Fruit fly (Drosophila melanogaster) whole organism, wandering third instar larva: Measurements from ENCODE around the gene CG5902.

Experiments
- GATAd ChIP-seq: sonication (Bioruptor generic); optimal IDR thresholded peaks from 2 replicates; lab custom pipeline; 2016; ENCODE audit warnings: missing biosample characterization, missing genetic modification characterization
- N ChIP-seq: fragments of >200 bp; optimal IDR thresholded peaks from 2 replicates; lab custom pipeline; 2018; ENCODE audit warnings: missing biosample characterization, missing external identifiers, missing genetic modification characterization
- OdsH ChIP-seq: fragments of 200-800 bp; sonication (Bioruptor generic); optimal IDR thresholded peaks from 2 replicates; lab custom pipeline; 2016; ENCODE audit warnings: missing biosample characterization, mild to moderate bottlenecking, missing genetic modification characterization
- dl ChIP-seq, 2 experiments: fragments of 175-275, 200-275 bp in 1 of 2; fragments of 200-275 bp in 1 of 2; sonication (Bioruptor generic); optimal IDR thresholded peaks; lab custom pipeline; 2018; ENCODE audit warnings: mild to moderate bottlenecking in 2 of 2, missing biosample characterization in 2 of 2, missing genetic modification characterization in 2 of 2, moderate library complexity in 2 of 2; ENCODE audit not compliant: partially characterized antibody in 2 of 2, insufficient read depth in 1 of 2
- dsf ChIP-seq: sonication (Bioruptor generic); optimal IDR thresholded peaks from 2 replicates; lab custom pipeline; 2016; ENCODE audit warnings: missing biosample characterization, missing genetic modification characterization, borderline replicate concordance
- fru ChIP-seq: fragments of 200-800 bp; sonication (Bioruptor generic); optimal IDR thresholded peaks from 3 replicates; lab custom pipeline; 2016; ENCODE audit warnings: missing biosample characterization, mild to moderate bottlenecking, missing genetic modification characterization
- h ChIP-seq: fragments of 200-800 bp; sonication (Bioruptor generic); optimal IDR thresholded peaks from 3 replicates; lab custom pipeline; 2016; ENCODE audit warnings: missing biosample characterization, mild to moderate bottlenecking, missing genetic modification characterization
- pan ChIP-seq: fragments of >200 bp; optimal IDR thresholded peaks from 2 replicates; lab custom pipeline; 2017
- psq ChIP-seq: fragments of 200-800 bp; sonication (Bioruptor generic); optimal IDR thresholded peaks from 3 replicates; lab custom pipeline; 2017; ENCODE audit warnings: missing biosample characterization, mild to moderate bottlenecking, missing genetic modification characterization, moderate library complexity
- sage ChIP-seq: fragments of 200-800 bp; sonication (Bioruptor generic); optimal IDR thresholded peaks from 2 replicates; lab custom pipeline; 2016; ENCODE audit warnings: missing biosample characterization, mild to moderate bottlenecking, missing genetic modification characterization
- tai ChIP-seq: sonication (Bioruptor generic); optimal IDR thresholded peaks from 2 replicates; lab custom pipeline; 2016; ENCODE audit warnings: missing biosample characterization, missing genetic modification characterization

dm6 chr3R:24027222-24027621, 40.8 kb downstream of the CG5902 start:
- TF ChIP-seq psq (GFP tag; lab: Kevin White, UChicago) (no peak), pan (lab: Kevin White, UChicago) (no peak), GATAd (GFP tag; lab: Kevin White, UChicago) (no peak), N (GFP tag; lab: Kevin White, UChicago) (no peak), tai (no peak), dsf (no peak), h (GFP tag; lab: Kevin White, UChicago) (no peak), sage (GFP tag; lab: Kevin White, UChicago) (no peak), dl (GFP tag; optimal IDR thresholded peaks at IDR 0.05; lab: Kevin White, UChicago; ENCODE audit: insufficient read depth in 1 of 2, partially characterized antibody in 2 of 2) (no peak), fru (no peak), OdsH (GFP tag; lab: Kevin White, UChicago) (no peak)
